Worm (Caenorhabditis elegans) whole organism, late embryonic: Measurements from ENCODE around the gene gpa-18.
"Not testable (repeated sequence)": the region's sequence is repeated elsewhere in the genome, so short reads cannot be mapped to it uniquely, and the experiment has no call there.

ENCODE experiments used
- C38D4.7 ChIP-seq: fragments of 200-800 bp; sonication (Bioruptor generic); optimal IDR thresholded peaks from 2 replicates; lab custom pipeline; 2018; ENCODE audit warnings: mild to moderate bottlenecking, missing genetic modification characterization, moderate library complexity, missing compliant biosample characterization
- F13H6.1 ChIP-seq: sonication (generic microtip); optimal IDR thresholded peaks from 2 replicates; lab custom pipeline; 2016; ENCODE audit warnings: missing genetic modification characterization, missing compliant biosample characterization
- T23F11.4 ChIP-seq: fragments of 200-800 bp; sonication (Bioruptor generic); optimal IDR thresholded peaks from 2 replicates; lab custom pipeline; 2018; ENCODE audit warnings: mild to moderate bottlenecking, missing genetic modification characterization, missing compliant biosample characterization
- Y22D7AL.16 ChIP-seq: sonication (generic microtip); optimal IDR thresholded peaks from 2 replicates; lab custom pipeline; 2016; ENCODE audit warnings: missing genetic modification characterization, missing compliant biosample characterization
- ahr-1 ChIP-seq: sonication (generic microtip); optimal IDR thresholded peaks from 2 replicates; lab custom pipeline; 2016; ENCODE audit warnings: missing genetic modification characterization, missing compliant biosample characterization
- ceh-14 ChIP-seq: sonication (generic microtip); optimal IDR thresholded peaks from 2 replicates; lab custom pipeline; 2016; ENCODE audit warnings: missing genotype, missing genetic modification characterization, missing compliant biosample characterization
- ceh-18 ChIP-seq: sonication (generic microtip); optimal IDR thresholded peaks from 2 replicates; lab custom pipeline; 2016; ENCODE audit warnings: missing genetic modification characterization, missing compliant biosample characterization
- ceh-24 ChIP-seq: sonication (generic microtip); optimal IDR thresholded peaks from 2 replicates; lab custom pipeline; 2016; ENCODE audit warnings: mild to moderate bottlenecking, missing genetic modification characterization, missing compliant biosample characterization
- ceh-31 ChIP-seq: sonication (generic microtip); optimal IDR thresholded peaks from 2 replicates; lab custom pipeline; 2016; ENCODE audit warnings: missing genetic modification characterization, missing compliant biosample characterization
- ceh-34 ChIP-seq: sonication (generic microtip); optimal IDR thresholded peaks from 2 replicates; lab custom pipeline; 2016; ENCODE audit warnings: mild to moderate bottlenecking, missing genetic modification characterization, missing compliant biosample characterization
- ceh-45 ChIP-seq: fragments of 200-800 bp; sonication (Bioruptor generic); IDR thresholded peaks from 2 replicates; pipeline ENCODE4 v1.3.6; 2022; ENCODE audit warnings: missing genetic modification reagents, missing genetic modification characterization, missing compliant biosample characterization
- ceh-6 ChIP-seq: fragments of 200-800 bp; sonication (Bioruptor generic); optimal IDR thresholded peaks from 2 replicates; lab custom pipeline; 2018; ENCODE audit warnings: mild to moderate bottlenecking, missing genetic modification characterization, missing compliant biosample characterization
- dve-1 ChIP-seq: sonication (generic microtip); optimal IDR thresholded peaks from 2 replicates; lab custom pipeline; 2017; ENCODE audit warnings: antibody characterized with exemption, mild to moderate bottlenecking, missing genetic modification characterization, missing compliant biosample characterization
- fax-1 ChIP-seq: sonication (generic microtip); optimal IDR thresholded peaks from 2 replicates; lab custom pipeline; 2016; ENCODE audit warnings: missing genotype, missing genetic modification characterization, missing compliant biosample characterization
- gmeb-2 ChIP-seq: sonication (generic microtip); optimal IDR thresholded peaks from 2 replicates; lab custom pipeline; 2016; ENCODE audit warnings: missing genetic modification characterization, inconsistent platforms, missing compliant biosample characterization
- hlh-13 ChIP-seq: fragments of 200-800 bp; sonication (Bioruptor generic); optimal IDR thresholded peaks from 2 replicates; lab custom pipeline; 2018; ENCODE audit warnings: mild to moderate bottlenecking, missing genetic modification characterization, missing compliant biosample characterization
- hlh-6 ChIP-seq: sonication (generic microtip); optimal IDR thresholded peaks from 2 replicates; lab custom pipeline; 2016; ENCODE audit warnings: missing genotype, missing genetic modification characterization, missing compliant biosample characterization
- hlh-8 ChIP-seq: sonication (generic microtip); optimal IDR thresholded peaks from 2 replicates; lab custom pipeline; 2016; ENCODE audit warnings: missing genotype, missing genetic modification characterization, missing compliant biosample characterization
- lim-6 ChIP-seq: sonication (generic microtip); optimal IDR thresholded peaks from 2 replicates; lab custom pipeline; 2016; ENCODE audit warnings: missing genetic modification characterization, missing compliant biosample characterization
- madf-2 ChIP-seq: sonication (generic microtip); optimal IDR thresholded peaks from 2 replicates; lab custom pipeline; 2017; ENCODE audit warnings: missing genetic modification characterization, missing compliant biosample characterization
- nfya-1 ChIP-seq: sonication (generic microtip); optimal IDR thresholded peaks from 2 replicates; lab custom pipeline; 2017; ENCODE audit warnings: missing genetic modification characterization, mild to moderate bottlenecking, missing compliant biosample characterization, antibody characterized with exemption, moderate library complexity
- npax-4 ChIP-seq: sonication (generic microtip); optimal IDR thresholded peaks from 2 replicates; lab custom pipeline; 2016; ENCODE audit warnings: missing genetic modification characterization, missing compliant biosample characterization
- odd-2 ChIP-seq: sonication (generic microtip); optimal IDR thresholded peaks from 2 replicates; lab custom pipeline; 2017; ENCODE audit warnings: antibody characterized with exemption, mild to moderate bottlenecking, missing genetic modification characterization, missing compliant biosample characterization
- pag-3 ChIP-seq: sonication (generic microtip); optimal IDR thresholded peaks from 2 replicates; lab custom pipeline; 2016; ENCODE audit warnings: missing compliant biosample characterization, missing genetic modification characterization, borderline replicate concordance
- pax-1 ChIP-seq: fragments of 150-350 bp; optimal IDR thresholded peaks from 2 replicates; lab custom pipeline; 2014; ENCODE audit warnings: missing biosample characterization, missing genetic modification characterization
- pha-2 ChIP-seq: sonication (generic microtip); optimal IDR thresholded peaks from 2 replicates; lab custom pipeline; 2017; ENCODE audit warnings: mild to moderate bottlenecking, missing genetic modification characterization, missing compliant biosample characterization
- pha-4 ChIP-seq: fragments of 150-350 bp; optimal IDR thresholded peaks from 2 replicates; lab custom pipeline; 2018; ENCODE audit warnings: missing biosample characterization, missing genetic modification reagents, missing genetic modification characterization
- pros-1 ChIP-seq: fragments of 150-350 bp; optimal IDR thresholded peaks from 2 replicates; lab custom pipeline; 2014; ENCODE audit warnings: missing biosample characterization, missing genetic modification reagents, missing genetic modification characterization
- rnt-1 ChIP-seq: sonication (generic microtip); optimal IDR thresholded peaks from 2 replicates; lab custom pipeline; 2016; ENCODE audit warnings: missing genetic modification characterization, missing compliant biosample characterization
- sox-2 ChIP-seq: fragments of 200-800 bp; sonication (Bioruptor generic); IDR thresholded peaks from 2 replicates; pipeline ENCODE4 v1.3.6; 2022; ENCODE audit warnings: missing genetic modification reagents, missing genetic modification characterization, missing compliant biosample characterization
- sox-4 ChIP-seq: sonication (generic microtip); optimal IDR thresholded peaks from 2 replicates; lab custom pipeline; 2017; ENCODE audit warnings: mild to moderate bottlenecking, missing genetic modification characterization, inconsistent platforms, missing compliant biosample characterization
- unc-3 ChIP-seq, 2 experiments: fragments of 200-800 bp in 1 of 2; sonication (Bioruptor generic) in 1 of 2; sonication (generic microtip) in 1 of 2; conservative IDR thresholded peaks in 1 of 2; optimal IDR thresholded peaks in 1 of 2; 2 replicates each; pipeline versions ENCODE4 v1.3.6 to Lab custom; 2016 to 2022; ENCODE audit warnings: missing compliant biosample characterization in 2 of 2, missing genetic modification characterization in 2 of 2, missing genetic modification reagents in 1 of 2
- unc-55 ChIP-seq: sonication (generic microtip); optimal IDR thresholded peaks from 2 replicates; lab custom pipeline; 2017; ENCODE audit warnings: missing biosample characterization, missing genetic modification reagents, missing genetic modification characterization

The gpa-18 gene

DNA sequence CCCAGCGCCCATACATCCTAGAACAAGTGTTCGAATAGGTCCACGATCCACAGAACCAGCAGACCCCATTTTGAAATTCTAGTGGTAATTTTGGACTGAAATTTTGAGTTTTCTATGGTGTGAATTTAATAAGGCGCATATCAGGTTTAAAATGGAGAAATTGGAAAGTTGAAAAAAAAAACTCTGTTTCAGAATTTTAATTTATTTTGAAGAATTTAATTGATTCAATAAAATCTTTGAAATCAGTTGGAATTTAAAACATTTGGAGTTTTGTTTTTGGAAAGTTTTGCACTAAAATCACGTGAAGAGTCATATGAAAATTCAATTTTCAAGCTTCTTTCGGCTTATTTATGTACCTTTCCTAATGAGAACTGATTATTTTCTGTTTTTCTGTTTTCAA lies at the start of gene gpa-18:
TSS of gene gpa-18 (minus strand) at position 101 of the 400 bp plus-strand sequence.
- TF ChIP-seq pag-3 (tag; lab: Kevin White, UChicago) (no peak), ahr-1 (tag; lab: Kevin White, UChicago) (no peak), nfya-1 (no peak), madf-2 (no peak)
- TF ChIP-seq, all 69 proteins: peak for 0

DNA sequence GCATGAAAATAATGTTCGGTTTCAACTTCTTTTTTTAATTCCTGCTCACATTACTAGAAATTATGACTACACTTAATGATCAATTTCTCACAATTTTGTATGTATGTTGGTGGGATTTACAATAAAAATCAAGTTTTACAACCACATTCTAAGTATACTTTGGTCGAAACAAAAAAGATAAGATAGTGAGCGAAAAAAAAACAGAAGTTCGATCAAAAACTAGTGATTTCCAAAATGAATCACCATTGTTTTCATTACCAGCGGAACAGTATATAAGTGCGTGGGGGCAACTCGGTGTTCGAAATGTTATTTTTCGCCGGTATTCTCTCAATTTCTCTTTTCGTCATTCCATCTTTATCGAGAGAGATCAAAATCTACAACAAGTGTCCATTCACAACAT lies 35.1 kb upstream of the gpa-18 start, which contains the start of gene thn-5:
TSS of gene thn-5 (plus strand) at position 301 of the 400 bp plus-strand sequence.
- TF ChIP-seq ceh-45 (GFP tag; lab: Robert Waterston, UW): no peak
- no peak for TF ChIP-seq pax-1 (tag; lab: Kevin White, UChicago)
- no peak for TF ChIP-seq hlh-8
- no peak for TF ChIP-seq hlh-6
- no peak for TF ChIP-seq lim-6
- TF ChIP-seq npax-4: no peak
- TF ChIP-seq ceh-14: no peak
- no peak for TF ChIP-seq ceh-6 (GFP tag; lab: Kevin White, UChicago)
- no peak for TF ChIP-seq C38D4.7 (GFP tag; lab: Kevin White, UChicago)
- no peak for TF ChIP-seq pag-3 (tag; lab: Kevin White, UChicago)
- TF ChIP-seq fax-1 (tag; lab: Kevin White, UChicago): no peak
- no peak for TF ChIP-seq ceh-31 (tag; lab: Kevin White, UChicago)
- no peak for TF ChIP-seq F13H6.1 (tag; lab: Kevin White, UChicago)
- no peak for TF ChIP-seq pros-1 (tag; lab: Kevin White, UChicago)
- no peak for TF ChIP-seq sox-4 (tag; lab: Kevin White, UChicago)
- TF ChIP-seq rnt-1 (tag; lab: Kevin White, UChicago): no peak

DNA sequence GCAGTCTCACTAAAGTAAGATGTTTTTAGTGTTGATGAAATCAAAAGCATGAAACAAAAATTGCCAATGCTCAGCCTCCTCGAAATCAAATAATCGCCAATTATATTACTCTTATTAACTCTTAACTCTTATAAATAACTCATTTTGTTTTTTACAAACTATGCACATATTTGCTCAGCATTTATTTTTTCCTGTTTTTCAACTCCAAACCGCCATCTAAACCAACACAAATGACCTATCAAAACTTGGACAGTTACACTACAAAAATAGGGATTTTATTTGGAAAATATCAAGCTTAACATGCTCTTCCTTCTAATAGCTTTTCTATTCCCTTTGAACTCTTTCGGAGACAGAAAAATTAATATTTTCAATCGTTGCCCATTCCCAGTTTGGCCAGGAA lies 33.2 kb upstream of the gpa-18 start, which contains the start of gene thn-6:
TSS of gene thn-6 (plus strand) at position 301 of the 400 bp plus-strand sequence.
- TF ChIP-seq sox-4 (tag; lab: Kevin White, UChicago) (no peak), hlh-13 (GFP tag; lab: Kevin White, UChicago) (no peak), ceh-18 (tag; lab: Kevin White, UChicago) (no peak), ceh-24 (tag; lab: Kevin White, UChicago) (no peak), gmeb-2 (tag; lab: Kevin White, UChicago) (no peak), unc-3 (GFP tag; conservative IDR thresholded peaks at IDR 0.05; lab: Robert Waterston, UW) (no peak), unc-3 (tag; optimal IDR thresholded peaks at IDR 0.05; lab: Kevin White, UChicago) (no peak), odd-2 (no peak), pha-2 (tag; lab: Kevin White, UChicago) (no peak), ahr-1 (tag; lab: Kevin White, UChicago) (no peak), npax-4 (no peak), T23F11.4 (no peak), hlh-6 (no peak), ceh-31 (tag; lab: Kevin White, UChicago) (no peak), Y22D7AL.16 (tag; lab: Kevin White, UChicago) (no peak), ceh-45 (GFP tag; lab: Robert Waterston, UW) (no peak), pha-4 (tag; lab: Kevin White, UChicago) (no peak), unc-55 (GFP tag; lab: Kevin White, UChicago) (no peak), ceh-6 (GFP tag; lab: Kevin White, UChicago) (no peak)

DNA sequence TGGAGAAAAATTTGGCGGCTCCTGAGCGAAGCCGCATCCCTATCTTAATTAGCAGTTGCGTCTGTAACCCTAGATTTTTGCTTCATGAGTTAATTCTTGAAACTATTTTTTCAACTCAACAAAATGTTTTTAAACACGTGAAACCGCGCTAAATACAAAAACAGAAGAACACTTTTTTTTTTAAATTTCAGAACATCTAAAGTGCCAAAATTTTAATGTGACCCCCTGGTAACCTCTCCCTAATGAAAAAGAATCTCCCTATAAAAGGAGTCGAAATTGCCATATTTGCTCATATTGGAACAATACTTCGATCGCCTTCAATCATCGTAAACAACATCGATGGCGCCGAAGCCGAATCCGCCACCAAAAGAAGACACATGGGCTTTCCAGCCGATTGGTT lies 31.1 kb upstream of the gpa-18 start, which contains the start of gene nsph-4.1:
TSS of gene nsph-4.1 (plus strand) at position 301 of the 400 bp plus-strand sequence.
- TF ChIP-seq ceh-34 (tag; lab: Kevin White, UChicago); sox-2 (GFP tag; lab: Robert Waterston, UW); dve-1 (tag; lab: Kevin White, UChicago): not testable (repeated sequence)
